Fruit fly (Drosophila melanogaster) whole organism, embryonic: ENCODE measurements around the gene sr.
A peak's percentile ranks its signal among the peaks of the same experiment; 100 is the strongest.

Experiments used
- Abd-B ChIP-seq: fragments of 200-800 bp; sonication (Bioruptor generic); optimal IDR thresholded peaks from 2 replicates; lab custom pipeline; 2018; ENCODE audit warnings: missing biosample characterization, mild to moderate bottlenecking, missing genetic modification characterization, moderate library complexity
- Antp ChIP-seq: fragments of 200-800 bp; sonication (Bioruptor generic); optimal IDR thresholded peaks from 3 replicates; lab custom pipeline; 2016; ENCODE audit warnings: missing biosample characterization, missing genetic modification characterization
- Bgb ChIP-seq: fragments of 200-800 bp; sonication (Bioruptor generic); IDR thresholded peaks from 2 replicates; pipeline ENCODE4 v1.3.6; 2022; ENCODE audit warnings: missing biosample characterization, missing genetic modification characterization; ENCODE audit not compliant: partially characterized antibody
- CG10147 ChIP-seq: fragments of 200-800 bp; sonication (Bioruptor generic); optimal IDR thresholded peaks from 2 replicates; lab custom pipeline; 2019; ENCODE audit warnings: missing biosample characterization, mild to moderate bottlenecking, missing genetic modification characterization, moderate library complexity
- CG11093 ChIP-seq: fragments of 200-800 bp; sonication (Bioruptor generic); IDR thresholded peaks from 3 replicates; pipeline ENCODE4 v1.3.6; 2022; ENCODE audit warnings: missing biosample characterization, missing genetic modification characterization
- CG13894 ChIP-seq: fragments of 200-800 bp; sonication (Bioruptor generic); optimal IDR thresholded peaks from 3 replicates; lab custom pipeline; 2018; ENCODE audit warnings: missing biosample characterization, mild to moderate bottlenecking, missing genetic modification characterization, moderate library complexity
- CG14441 ChIP-seq: fragments of 200-800 bp; sonication (Bioruptor generic); IDR thresholded peaks from 2 replicates; pipeline ENCODE4 v1.3.6; 2022; ENCODE audit warnings: missing biosample characterization, missing genetic modification characterization
- CG17385 ChIP-seq: fragments of 200-800 bp; sonication (Bioruptor generic); optimal IDR thresholded peaks from 3 replicates; lab custom pipeline; 2018; ENCODE audit warnings: missing biosample characterization, mild to moderate bottlenecking, missing genetic modification characterization
- CG34376 ChIP-seq: fragments of 200-800 bp; sonication (Bioruptor generic); optimal IDR thresholded peaks from 2 replicates; lab custom pipeline; 2018; ENCODE audit warnings: missing biosample characterization, mild to moderate bottlenecking, missing genetic modification characterization
- CG3995 ChIP-seq: fragments of 200-800 bp; sonication (Bioruptor generic); optimal IDR thresholded peaks from 3 replicates; lab custom pipeline; 2016; ENCODE audit warnings: missing biosample characterization, missing genetic modification characterization
- CG4707 ChIP-seq: fragments of 200-800 bp; sonication (Bioruptor generic); optimal IDR thresholded peaks from 2 replicates; lab custom pipeline; 2018; ENCODE audit warnings: missing biosample characterization, mild to moderate bottlenecking, missing genetic modification characterization, moderate library complexity
- CG4820 ChIP-seq: fragments of 200-800 bp; sonication (Bioruptor generic); optimal IDR thresholded peaks from 3 replicates; lab custom pipeline; 2016; ENCODE audit warnings: missing biosample characterization, missing genetic modification characterization
- CG5245 ChIP-seq: fragments of 200-800 bp; sonication (Bioruptor generic); optimal IDR thresholded peaks from 3 replicates; lab custom pipeline; 2016; ENCODE audit warnings: missing biosample characterization, missing genetic modification characterization
- CG8290 ChIP-seq, 3 experiments: fragments of 200-800 bp; sonication (Bioruptor generic); optimal IDR thresholded peaks; 2 replicates each; lab custom pipeline; 2016 to 2019; ENCODE audit warnings: missing biosample characterization in 3 of 3, missing genetic modification characterization in 3 of 3, mild to moderate bottlenecking in 2 of 3, moderate library complexity in 1 of 3
- CG9437 ChIP-seq: fragments of 200-800 bp; sonication (Bioruptor generic); optimal IDR thresholded peaks from 2 replicates; lab custom pipeline; 2018; ENCODE audit warnings: missing biosample characterization, mild to moderate bottlenecking, missing genetic modification characterization
- CG9609 ChIP-seq: fragments of 200-800 bp; sonication (Bioruptor generic); optimal IDR thresholded peaks from 3 replicates; lab custom pipeline; 2016; ENCODE audit warnings: missing biosample characterization, missing genetic modification characterization
- CG9727 ChIP-seq: fragments of 200-800 bp; sonication (Bioruptor generic); optimal IDR thresholded peaks from 3 replicates; lab custom pipeline; 2017; ENCODE audit warnings: missing biosample characterization, mild to moderate bottlenecking, missing genetic modification characterization
- CG9817 ChIP-seq: fragments of 200-800 bp; sonication (Bioruptor generic); optimal IDR thresholded peaks from 2 replicates; lab custom pipeline; 2018; ENCODE audit warnings: missing biosample characterization, mild to moderate bottlenecking, missing genetic modification characterization, moderate library complexity
- CHES-1-like ChIP-seq: fragments of 200-800 bp; sonication (Bioruptor generic); optimal IDR thresholded peaks from 2 replicates; lab custom pipeline; 2016; ENCODE audit warnings: missing biosample characterization, missing genetic modification characterization
- Camta ChIP-seq: fragments of 200-800 bp; sonication (Bioruptor generic); optimal IDR thresholded peaks from 2 replicates; lab custom pipeline; 2016; ENCODE audit warnings: missing biosample characterization, missing genetic modification characterization
- Dref ChIP-seq: fragments of 200-800 bp; sonication (Bioruptor generic); IDR thresholded peaks from 2 replicates; pipeline ENCODE4 v1.3.6; 2022; ENCODE audit warnings: missing biosample characterization, missing genetic modification characterization
- Drgx ChIP-seq: fragments of 200-800 bp; sonication (Bioruptor generic); IDR thresholded peaks from 2 replicates; pipeline ENCODE4 v1.3.6; 2022; ENCODE audit warnings: missing biosample characterization, missing genetic modification characterization
- Elba2 ChIP-seq: fragments of 200-800 bp; sonication (Bioruptor generic); optimal IDR thresholded peaks from 3 replicates; lab custom pipeline; 2016; ENCODE audit warnings: missing biosample characterization, missing genetic modification characterization
- Fer1 ChIP-seq: fragments of 200-800 bp; sonication (Bioruptor generic); optimal IDR thresholded peaks from 2 replicates; lab custom pipeline; 2017; ENCODE audit warnings: missing biosample characterization, mild to moderate bottlenecking, missing genetic modification characterization
- MESR4 ChIP-seq: fragments of 200-800 bp; sonication (Bioruptor generic); optimal IDR thresholded peaks from 2 replicates; lab custom pipeline; 2018; ENCODE audit warnings: missing biosample characterization, mild to moderate bottlenecking, missing genetic modification characterization, moderate library complexity
- Meics ChIP-seq: fragments of 200-800 bp; sonication (Bioruptor generic); optimal IDR thresholded peaks from 2 replicates; lab custom pipeline; 2017; ENCODE audit warnings: missing biosample characterization, mild to moderate bottlenecking, missing genetic modification characterization
- Mrtf ChIP-seq: fragments of 200-800 bp; sonication (Bioruptor generic); IDR thresholded peaks from 3 replicates; pipeline ENCODE4 v1.3.6; 2022; ENCODE audit warnings: missing biosample characterization, missing genetic modification characterization
- Ptx1 ChIP-seq: fragments of 200-800 bp; sonication (Bioruptor generic); IDR thresholded peaks from 2 replicates; pipeline ENCODE4 v1.3.6; 2022; ENCODE audit warnings: missing biosample characterization, missing genetic modification characterization
- Usf ChIP-seq: fragments of 200-800 bp; sonication (Bioruptor generic); optimal IDR thresholded peaks from 2 replicates; lab custom pipeline; 2017; ENCODE audit warnings: missing genotype, missing biosample characterization, missing genetic modification characterization
- ab ChIP-seq: fragments of 200-800 bp; sonication (Bioruptor generic); optimal IDR thresholded peaks from 2 replicates; lab custom pipeline; 2016; ENCODE audit warnings: missing biosample characterization, missing genetic modification characterization
- abd-A ChIP-seq: fragments of 200-800 bp; sonication (Bioruptor generic); optimal IDR thresholded peaks from 3 replicates; lab custom pipeline; 2019; ENCODE audit warnings: missing biosample characterization, mild to moderate bottlenecking, missing genetic modification characterization, moderate library complexity
- aop ChIP-seq: fragments of 200-800 bp; sonication (Bioruptor generic); IDR thresholded peaks from 2 replicates; pipeline ENCODE4 v1.3.6; 2022; ENCODE audit warnings: missing biosample characterization, missing genetic modification characterization
- dmrt99B ChIP-seq: fragments of 200-800 bp; sonication (Bioruptor generic); optimal IDR thresholded peaks from 2 replicates; lab custom pipeline; 2018; ENCODE audit warnings: missing biosample characterization, mild to moderate bottlenecking, missing genetic modification characterization, moderate library complexity
- en ChIP-seq: fragments of 200-800 bp; sonication (Bioruptor generic); optimal IDR thresholded peaks from 2 replicates; lab custom pipeline; 2016; ENCODE audit warnings: missing biosample characterization, missing genetic modification characterization
- ind ChIP-seq: fragments of 200-800 bp; sonication (Bioruptor generic); optimal IDR thresholded peaks from 3 replicates; lab custom pipeline; 2016; ENCODE audit warnings: missing biosample characterization, missing genetic modification characterization
- lbe ChIP-seq: fragments of 200-800 bp; sonication (Bioruptor generic); optimal IDR thresholded peaks from 2 replicates; lab custom pipeline; 2016; ENCODE audit warnings: missing biosample characterization, mild to moderate bottlenecking, missing genetic modification characterization
- nerfin-1 ChIP-seq: fragments of 200-800 bp; sonication (Bioruptor generic); optimal IDR thresholded peaks from 3 replicates; lab custom pipeline; 2019; ENCODE audit warnings: missing biosample characterization, mild to moderate bottlenecking, missing genetic modification characterization, moderate library complexity
- oc ChIP-seq: fragments of 200-800 bp; sonication (Bioruptor generic); optimal IDR thresholded peaks from 2 replicates; lab custom pipeline; 2018; ENCODE audit warnings: missing biosample characterization, mild to moderate bottlenecking, missing genetic modification characterization, moderate library complexity
- onecut ChIP-seq: fragments of 200-800 bp; sonication (Bioruptor generic); IDR thresholded peaks from 2 replicates; pipeline ENCODE4 v1.3.6; 2022; ENCODE audit warnings: missing biosample characterization, missing genetic modification characterization
- peb ChIP-seq: fragments of 200-800 bp; sonication (Bioruptor generic); IDR thresholded peaks from 2 replicates; pipeline ENCODE4 v1.3.6; 2022; ENCODE audit warnings: missing biosample characterization, missing genetic modification characterization
- prd ChIP-seq, 3 experiments: fragments of >200 bp in 2 of 3; fragments of 200-800 bp in 1 of 3; sonication (Bioruptor generic) in 1 of 3; optimal IDR thresholded peaks in 2 of 3; IDR thresholded peaks in 1 of 3; 2 replicates in 2 of 3; 3 replicates in 1 of 3; pipeline versions ENCODE4 v1.3.6 to Lab custom; 2017 to 2022; ENCODE audit warnings: missing biosample characterization in 1 of 3, missing genetic modification characterization in 1 of 3
- sd ChIP-seq: fragments of 200-800 bp; sonication (Bioruptor generic); optimal IDR thresholded peaks from 3 replicates; lab custom pipeline; 2018; ENCODE audit warnings: missing biosample characterization, mild to moderate bottlenecking, missing genetic modification characterization, moderate library complexity
- sisA ChIP-seq: fragments of 200-800 bp; sonication (Bioruptor generic); IDR thresholded peaks from 2 replicates; pipeline ENCODE4 v1.3.6; 2022; ENCODE audit warnings: missing biosample characterization, missing genetic modification characterization
- sob ChIP-seq: fragments of 200-800 bp; sonication (Bioruptor generic); IDR thresholded peaks from 2 replicates; pipeline ENCODE4 v1.3.6; 2022; ENCODE audit warnings: missing biosample characterization, missing genetic modification characterization
- tin ChIP-seq: fragments of 200-800 bp; sonication (Bioruptor generic); optimal IDR thresholded peaks from 3 replicates; lab custom pipeline; 2016; ENCODE audit warnings: missing biosample characterization, missing genetic modification characterization
- ttk ChIP-seq: fragments of 200-800 bp; sonication (Bioruptor generic); IDR thresholded peaks from 2 replicates; pipeline ENCODE4 v2.1.2; 2022; ENCODE audit warnings: missing biosample characterization, missing genetic modification characterization
- tx ChIP-seq: fragments of 200-800 bp; sonication (Bioruptor generic); optimal IDR thresholded peaks from 2 replicates; lab custom pipeline; 2016; ENCODE audit warnings: missing biosample characterization, missing genetic modification characterization
- vnd ChIP-seq: fragments of 200-800 bp; sonication (Bioruptor generic); IDR thresholded peaks from 3 replicates; pipeline ENCODE4 v1.3.6; 2022; ENCODE audit warnings: missing biosample characterization, missing genetic modification characterization; ENCODE audit not compliant: partially characterized antibody
- vvl ChIP-seq: fragments of 200-800 bp; sonication (Bioruptor generic); IDR thresholded peaks from 2 replicates; pipeline ENCODE4 v1.3.6; 2022; ENCODE audit warnings: missing biosample characterization, missing genetic modification characterization

sr gene

dm6 chr3R:18164052-18164722 is 73.6 kb downstream of the sr start, which contains the start of the genes CG7218 and Cbp20 (continued):
- peak; percentile 78 for TF ChIP-seq ind (GFP tag; lab: Kevin White, UChicago)
- TF ChIP-seq CG4707 (GFP tag; lab: Kevin White, UChicago): no peak
- peak; percentile 25; the same call in 1 of the 2 replicates for TF ChIP-seq peb (GFP tag; lab: Robert Waterston, UW)
- TF ChIP-seq vnd: peak; percentile 80
- peak; percentile 41; the same call in 1 of the 3 replicates for TF ChIP-seq CG11093
- TF ChIP-seq Dref (GFP tag; lab: Robert Waterston, UW): peak; percentile 62
- peak; percentile 68 for TF ChIP-seq sisA
- TF ChIP-seq Mrtf (GFP tag; lab: Robert Waterston, UW): peak; percentile 63; the same call in 1 of the 3 replicates
- TF ChIP-seq Bgb: peak; percentile 79
- peak; percentile 56 for TF ChIP-seq CG10147 (GFP tag; lab: Kevin White, UChicago)
- TF ChIP-seq Abd-B (GFP tag; lab: Kevin White, UChicago): peak; percentile 79
- TF ChIP-seq dmrt99B (tag; lab: Kevin White, UChicago): peak; percentile 52
- peak; percentile 70 for TF ChIP-seq Meics
- no peak for TF ChIP-seq oc (tag; lab: Kevin White, UChicago)
- peak; percentile 62 for TF ChIP-seq Antp (GFP tag; lab: Kevin White, UChicago)
- peak; percentile 69 for TF ChIP-seq CG13894 (tag; lab: Kevin White, UChicago)
- no peak for TF ChIP-seq prd (optimal IDR thresholded peaks at IDR 0.05; lab: Kevin White, UChicago)
- peak; percentile 75 for TF ChIP-seq prd (GFP tag; IDR thresholded peaks at IDR 0.05; lab: Robert Waterston, UW)
- TF ChIP-seq CG9609 (GFP tag; lab: Kevin White, UChicago): peak; percentile 50
- no peak for TF ChIP-seq en (GFP tag; lab: Kevin White, UChicago)
- peak; percentile 69 for TF ChIP-seq CG9817 (tag; lab: Kevin White, UChicago)
- TF ChIP-seq Ptx1 (GFP tag; lab: Robert Waterston, UW): peak; percentile 83
- peak; percentile 52 for TF ChIP-seq Camta (GFP tag; lab: Kevin White, UChicago)
- TF ChIP-seq onecut: peak; percentile 47; the same call in 1 of the 2 replicates
- TF ChIP-seq ab (GFP tag; lab: Kevin White, UChicago): no peak
- TF ChIP-seq lbe: peak; percentile 38
- TF ChIP-seq tx: peak; percentile 20
- TF ChIP-seq CG14441 (GFP tag; lab: Robert Waterston, UW): peak; percentile 73
- peak; percentile 50 for TF ChIP-seq nerfin-1 (tag; lab: Kevin White, UChicago)
- peak; percentile 59; the same call in 1 of the 2 replicates for TF ChIP-seq ttk (GFP tag; lab: Robert Waterston, UW)
- peak; percentile 77 for TF ChIP-seq tin (GFP tag; lab: Kevin White, UChicago)
- TF ChIP-seq CG4820 (GFP tag; lab: Kevin White, UChicago): peak; percentile 57
- peak; percentile 60 for TF ChIP-seq abd-A
- TF ChIP-seq Drgx (GFP tag; lab: Robert Waterston, UW): peak; percentile 55
- TF ChIP-seq CG8290 (GFP tag; optimal IDR thresholded peaks at IDR 0.05; lab: Kevin White, UChicago): peak; percentile 56
- peak; percentile 52 to 79 for TF ChIP-seq CG8290 (tag; optimal IDR thresholded peaks at IDR 0.05; lab: Kevin White, UChicago)
- peak; percentile 73 for TF ChIP-seq CG9437 (GFP tag; lab: Kevin White, UChicago)
- peak; percentile 59 for TF ChIP-seq CG9727
- peak; percentile 67 for TF ChIP-seq CG34376 (GFP tag; lab: Kevin White, UChicago)
- TF ChIP-seq CG17385 (GFP tag; lab: Kevin White, UChicago): peak; percentile 60
- TF ChIP-seq aop (GFP tag; lab: Robert Waterston, UW): no peak
- TF ChIP-seq Elba2 (GFP tag; lab: Kevin White, UChicago): peak; percentile 25
- TF ChIP-seq Usf (GFP tag; lab: Kevin White, UChicago): peak; percentile 18
- TF ChIP-seq Fer1 (GFP tag; lab: Kevin White, UChicago): peak; percentile 30
- TF ChIP-seq CHES-1-like: peak; percentile 72
- peak; percentile 67 for TF ChIP-seq MESR4
- peak; percentile 97 for TF ChIP-seq CG3995 (GFP tag; lab: Kevin White, UChicago)
- TF ChIP-seq sd (tag; lab: Kevin White, UChicago): peak; percentile 65
- peak; percentile 55 for TF ChIP-seq CG5245 (GFP tag; lab: Kevin White, UChicago)
- peak; percentile 82 for TF ChIP-seq vvl
- TF ChIP-seq sob (GFP tag; lab: Robert Waterston, UW): peak; percentile 76
